Worm (Caenorhabditis elegans) whole organism, L3 larva: ENCODE data around the gene popl-5.

Experiments
- ama-1 ChIP-seq: fragments of 150-350 bp; optimal IDR thresholded peaks from 2 replicates; lab custom pipeline; 2018
- ceh-16 ChIP-seq: sonication (generic microtip); optimal IDR thresholded peaks from 2 replicates; lab custom pipeline; 2017; ENCODE audit warnings: missing biosample characterization, missing genetic modification characterization
- ceh-28 ChIP-seq: fragments of 150-350 bp; optimal IDR thresholded peaks from 2 replicates; lab custom pipeline; 2014; ENCODE audit warnings: missing biosample characterization, missing genetic modification reagents, missing genetic modification characterization
- ceh-9 ChIP-seq: sonication (generic microtip); optimal IDR thresholded peaks from 2 replicates; lab custom pipeline; 2018; ENCODE audit warnings: missing biosample characterization, missing genetic modification characterization
- egl-5 ChIP-seq: fragments of 150-350 bp; optimal IDR thresholded peaks from 2 replicates; lab custom pipeline; 2017; ENCODE audit warnings: missing biosample characterization, missing genetic modification reagents, missing genetic modification characterization, inconsistent platforms
- elt-1 ChIP-seq: fragments of 150-350 bp; optimal IDR thresholded peaks from 2 replicates; lab custom pipeline; 2014; ENCODE audit warnings: missing biosample characterization, missing genetic modification characterization
- elt-2 ChIP-seq: sonication (generic microtip); optimal IDR thresholded peaks from 2 replicates; lab custom pipeline; 2016; ENCODE audit warnings: missing genetic modification reagents, mild to moderate bottlenecking, missing genetic modification characterization, missing compliant biosample characterization
- elt-3 ChIP-seq, 3 experiments: fragments of 150-350 bp in 1 of 3; sonication (generic microtip) in 2 of 3; optimal IDR thresholded peaks; 2 replicates in 2 of 3; 4 replicates in 1 of 3; lab custom pipeline; 2014 to 2017; ENCODE audit warnings: missing biosample characterization in 3 of 3, missing genetic modification characterization in 3 of 3
- eor-1 ChIP-seq, 2 experiments: fragments of 150-350 bp; optimal IDR thresholded peaks; 2 replicates each; lab custom pipeline; 2014 to 2018; ENCODE audit warnings: missing biosample characterization in 2 of 2, missing genetic modification characterization in 2 of 2
- fkh-10 ChIP-seq: sonication (generic microtip); optimal IDR thresholded peaks from 2 replicates; lab custom pipeline; 2017; ENCODE audit warnings: missing biosample characterization, missing genetic modification reagents, missing genetic modification characterization
- fkh-2 ChIP-seq: fragments of 150-350 bp; optimal IDR thresholded peaks from 2 replicates; lab custom pipeline; 2014; ENCODE audit warnings: missing biosample characterization, missing genetic modification reagents, missing genetic modification characterization
- fos-1 ChIP-seq: fragments of 150-350 bp; optimal IDR thresholded peaks from 2 replicates; lab custom pipeline; 2014; ENCODE audit warnings: missing biosample characterization, missing genetic modification characterization
- hmg-11 ChIP-seq: sonication (generic microtip); optimal IDR thresholded peaks from 2 replicates; lab custom pipeline; 2016; ENCODE audit warnings: missing genetic modification characterization, missing compliant biosample characterization
- jun-1 ChIP-seq: fragments of 150-350 bp; optimal IDR thresholded peaks from 2 replicates; lab custom pipeline; 2014; ENCODE audit warnings: missing biosample characterization, missing genetic modification reagents, missing genetic modification characterization
- lin-15B ChIP-seq: fragments of 150-350 bp; optimal IDR thresholded peaks from 2 replicates; lab custom pipeline; 2014; ENCODE audit warnings: missing biosample characterization, missing genetic modification characterization
- mdl-1 ChIP-seq: fragments of 150-350 bp; optimal IDR thresholded peaks from 2 replicates; lab custom pipeline; 2014; ENCODE audit warnings: missing biosample characterization, missing genetic modification characterization
- mml-1 ChIP-seq: fragments of 150-350 bp; sonication (generic microtip); optimal IDR thresholded peaks from 3 replicates; lab custom pipeline; 2014; ENCODE audit warnings: missing biosample characterization, missing genetic modification characterization
- nfya-1 ChIP-seq: sonication (generic microtip); optimal IDR thresholded peaks from 2 replicates; lab custom pipeline; 2017; ENCODE audit warnings: missing genetic modification characterization, mild to moderate bottlenecking, missing compliant biosample characterization, antibody characterized with exemption, moderate library complexity; ENCODE audit not compliant: insufficient read depth
- nhr-11 ChIP-seq: fragments of 150-350 bp; optimal IDR thresholded peaks from 2 replicates; lab custom pipeline; 2014; ENCODE audit warnings: missing biosample characterization, missing genetic modification characterization
- nhr-23 ChIP-seq: fragments of 150-350 bp; optimal IDR thresholded peaks from 2 replicates; lab custom pipeline; 2014; ENCODE audit warnings: missing biosample characterization, missing genetic modification reagents, missing genetic modification characterization
- nhr-237 ChIP-seq: fragments of 150-350 bp; optimal IDR thresholded peaks from 2 replicates; lab custom pipeline; 2014; ENCODE audit warnings: missing biosample characterization, missing genetic modification characterization
- nhr-25 ChIP-seq: sonication (generic microtip); optimal IDR thresholded peaks from 2 replicates; lab custom pipeline; 2017; ENCODE audit warnings: missing biosample characterization, missing genetic modification characterization
- nhr-28 ChIP-seq: fragments of 150-350 bp; optimal IDR thresholded peaks from 2 replicates; lab custom pipeline; 2014; ENCODE audit warnings: missing biosample characterization, missing genetic modification characterization
- nhr-43 ChIP-seq: sonication (generic microtip); optimal IDR thresholded peaks from 2 replicates; lab custom pipeline; 2016; ENCODE audit warnings: mild to moderate bottlenecking, missing genetic modification characterization, missing compliant biosample characterization; ENCODE audit not compliant: poor library complexity, severe bottlenecking
- nhr-67 ChIP-seq: fragments of 150-350 bp; optimal IDR thresholded peaks from 2 replicates; lab custom pipeline; 2014; ENCODE audit warnings: missing biosample characterization, missing genetic modification characterization
- nhr-76 ChIP-seq: fragments of 150-350 bp; sonication (generic microtip); optimal IDR thresholded peaks from 5 replicates; lab custom pipeline; 2014; ENCODE audit warnings: missing biosample characterization, missing genetic modification characterization
- pha-4 ChIP-seq: fragments of 150-350 bp; optimal IDR thresholded peaks from 2 replicates; lab custom pipeline; 2014; ENCODE audit warnings: missing biosample characterization, missing genetic modification reagents, missing genetic modification characterization
- pqm-1 ChIP-seq: fragments of 150-350 bp; optimal IDR thresholded peaks from 2 replicates; lab custom pipeline; 2017; ENCODE audit warnings: missing biosample characterization, missing genetic modification characterization, inconsistent platforms
- sea-2 ChIP-seq: fragments of 150-350 bp; sonication (generic microtip); optimal IDR thresholded peaks from 4 replicates; lab custom pipeline; 2014; ENCODE audit warnings: missing biosample characterization, missing genetic modification reagents, missing genetic modification characterization
- skn-1 ChIP-seq: fragments of 150-350 bp; optimal IDR thresholded peaks from 2 replicates; lab custom pipeline; 2014; ENCODE audit warnings: missing biosample characterization, missing genetic modification characterization
- snpc-4 ChIP-seq: fragments of 150-350 bp; optimal IDR thresholded peaks from 2 replicates; lab custom pipeline; 2014; ENCODE audit warnings: missing biosample characterization, missing genetic modification characterization
- tbx-2 ChIP-seq: sonication (generic microtip); optimal IDR thresholded peaks from 2 replicates; lab custom pipeline; 2016; ENCODE audit warnings: mild to moderate bottlenecking, missing genetic modification characterization, missing compliant biosample characterization
- unc-39 ChIP-seq: sonication (generic microtip); optimal IDR thresholded peaks from 4 replicates; lab custom pipeline; 2017; ENCODE audit warnings: missing biosample characterization, missing genetic modification characterization
- unc-62 ChIP-seq: fragments of 150-350 bp; sonication (generic microtip); optimal IDR thresholded peaks from 4 replicates; lab custom pipeline; 2014; ENCODE audit warnings: missing biosample characterization, missing genetic modification reagents, missing genetic modification characterization
- ztf-11 ChIP-seq: fragments of 150-350 bp; optimal IDR thresholded peaks from 2 replicates; lab custom pipeline; 2014; ENCODE audit warnings: missing biosample characterization, missing genetic modification characterization
- ztf-4 ChIP-seq: fragments of 150-350 bp; optimal IDR thresholded peaks from 2 replicates; lab custom pipeline; 2014; ENCODE audit warnings: missing biosample characterization, missing genetic modification characterization

popl-5 gene

DNA sequence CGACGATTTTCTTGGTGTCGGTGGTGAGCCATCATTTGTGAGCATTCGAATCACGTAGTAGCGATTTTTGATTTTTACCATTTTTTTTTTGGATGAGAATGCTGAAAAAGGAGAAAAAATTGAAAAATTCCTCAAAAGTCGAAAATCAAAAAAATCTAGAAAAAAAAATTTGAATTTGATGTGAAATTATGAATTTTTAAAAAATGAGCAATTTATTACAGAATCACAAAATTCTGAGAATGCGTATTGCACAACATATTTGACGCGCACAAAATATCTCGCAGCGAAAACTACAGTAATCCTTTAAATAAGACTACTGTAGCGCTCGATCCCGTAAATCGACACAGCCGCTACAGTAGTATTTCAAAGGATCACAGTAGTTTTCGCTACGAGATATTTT lies at the start of gene popl-5:
Gene popl-5, minus strand, starts transcription at position 101 of the 400 bp plus-strand sequence.
- TF ChIP-seq mml-1 (tag; lab: Kevin White, UChicago), result no peak
- no peak for TF ChIP-seq snpc-4
- TF ChIP-seq unc-62 (GFP tag; lab: Kevin White, UChicago), result no peak

DNA sequence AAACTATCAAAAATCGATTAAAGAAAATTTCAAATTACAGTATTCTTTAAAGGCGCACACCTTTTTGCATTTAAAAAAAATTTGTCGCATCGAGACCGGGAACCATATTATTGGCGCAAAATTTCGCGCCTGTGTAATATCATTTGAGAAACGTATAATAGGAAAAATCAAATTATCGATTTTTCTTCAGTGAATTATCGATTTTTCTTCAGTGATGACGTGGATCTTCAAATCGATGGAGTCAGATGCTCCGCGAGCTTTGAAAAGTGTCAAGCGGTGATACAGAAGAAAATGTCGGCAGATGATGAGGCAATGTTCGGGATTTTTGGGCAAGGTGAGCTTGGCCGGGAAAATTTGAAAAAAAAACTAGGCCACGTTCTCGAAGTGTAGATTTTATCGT lies 48.3 kb upstream of the popl-5 start:
- TF ChIP-seq nhr-11 (tag; lab: Kevin White, UChicago) (no peak), pqm-1 (no peak), unc-39 (tag; lab: Kevin White, UChicago) (no peak), elt-2 (no peak), nhr-28 (tag; lab: Kevin White, UChicago) (no peak), elt-3 (tag; optimal IDR thresholded peaks at IDR 0.05; lab: Kevin White, UChicago) (no peak), nhr-237 (tag; lab: Kevin White, UChicago) (no peak), jun-1 (no peak), fkh-2 (tag; lab: Kevin White, UChicago) (no peak), ceh-16 (tag; lab: Kevin White, UChicago) (no peak), tbx-2 (tag; lab: Kevin White, UChicago) (no peak), ztf-4 (tag; lab: Kevin White, UChicago) (no peak), skn-1 (no peak), nhr-25 (no peak), mml-1 (tag; lab: Kevin White, UChicago) (no peak), fos-1 (no peak), ceh-28 (tag; lab: Kevin White, UChicago) (no peak), unc-62 (GFP tag; lab: Kevin White, UChicago) (no peak), mdl-1 (tag; lab: Kevin White, UChicago) (no peak), nhr-43 (tag; lab: Kevin White, UChicago) (no peak)

DNA sequence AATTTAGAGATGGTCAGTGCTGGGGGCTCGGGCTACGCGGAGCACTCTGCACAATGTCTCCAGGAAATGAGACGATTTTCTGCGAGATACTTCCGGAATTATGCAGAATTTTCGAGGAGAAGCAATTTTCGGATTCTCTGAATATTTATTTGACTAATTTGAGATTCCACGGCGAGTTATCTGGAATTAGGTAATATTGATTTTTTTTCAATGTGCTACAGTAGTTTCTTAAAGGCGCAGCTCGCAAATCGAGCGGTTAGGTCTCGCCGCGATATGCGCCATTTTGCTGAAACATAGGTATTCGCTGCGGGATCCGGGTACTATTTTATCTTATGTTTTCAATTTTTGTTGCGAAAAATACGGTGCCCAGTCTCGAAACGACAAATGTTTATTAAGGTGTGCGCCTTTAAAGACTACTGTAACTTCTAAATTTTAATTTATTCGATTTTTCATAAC lies 47.5 kb upstream of the popl-5 start, which contains the start of gene nrps-1:
Gene nrps-1, plus strand, starts transcription at position 51 of the 456 bp plus-strand sequence.
- no peak for TF ChIP-seq lin-15B (tag; lab: Kevin White, UChicago)
- no peak for TF ChIP-seq skn-1
- no peak for TF ChIP-seq nhr-67 (tag; lab: Kevin White, UChicago)
- no peak for TF ChIP-seq tbx-2 (tag; lab: Kevin White, UChicago)
- no peak for TF ChIP-seq ceh-9
- no peak for TF ChIP-seq hmg-11 (tag; lab: Kevin White, UChicago)
- TF ChIP-seq mdl-1 (tag; lab: Kevin White, UChicago), result no peak
- no peak for TF ChIP-seq eor-1 (tag; optimal IDR thresholded peaks at IDR 0.05; lab: Kevin White, UChicago)
- no peak for TF ChIP-seq fkh-10 (GFP tag; lab: Kevin White, UChicago)
- no peak for TF ChIP-seq ama-1
- TF ChIP-seq sea-2 (GFP tag; lab: Kevin White, UChicago), result no peak
- no peak for TF ChIP-seq elt-1
- TF ChIP-seq ztf-4 (tag; lab: Kevin White, UChicago), result no peak
- no peak for TF ChIP-seq nhr-76 (tag; lab: Kevin White, UChicago)
- no peak for TF ChIP-seq pha-4 (tag; lab: Kevin White, UChicago)
- TF ChIP-seq mml-1 (tag; lab: Kevin White, UChicago), result no peak
- no peak for TF ChIP-seq egl-5 (tag; lab: Kevin White, UChicago)
- TF ChIP-seq elt-3 (tag; optimal IDR thresholded peaks at IDR 0.05; lab: Kevin White, UChicago), result no peak
- no peak for TF ChIP-seq nhr-23
- no peak for TF ChIP-seq ztf-11 (tag; lab: Kevin White, UChicago)

DNA sequence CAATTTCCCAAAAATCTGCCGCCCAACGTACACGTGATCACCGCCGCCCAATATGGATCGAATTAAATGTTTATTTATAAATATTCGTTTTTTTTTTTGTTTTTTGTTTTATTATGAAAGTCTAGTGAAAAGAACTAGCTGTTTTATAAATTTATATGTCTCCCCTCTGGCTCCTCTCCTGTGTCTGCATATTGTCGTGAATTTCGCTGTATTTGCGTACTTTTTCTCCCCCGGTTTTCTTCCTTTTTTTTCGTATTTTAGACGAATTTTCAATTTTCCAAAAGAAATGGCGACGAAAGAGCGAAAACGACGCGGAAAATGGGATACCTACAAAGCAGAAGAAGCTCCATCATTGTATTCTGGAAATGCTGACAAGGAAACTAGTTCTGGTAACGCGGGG lies 39.3 kb upstream of the popl-5 start, which contains the start of gene xpb-1:
Gene xpb-1, plus strand, starts transcription at position 262 of the 400 bp plus-strand sequence.
- peak; percentile 7 for TF ChIP-seq nhr-23
- no peak for TF ChIP-seq unc-62 (GFP tag; lab: Kevin White, UChicago)
- no peak for TF ChIP-seq eor-1 (tag; optimal IDR thresholded peaks at IDR 0.05; lab: Kevin White, UChicago)
- peak; percentile 20 for TF ChIP-seq nfya-1 (tag; lab: Kevin White, UChicago)
- TF ChIP-seq pha-4 (tag; lab: Kevin White, UChicago), result peak; percentile 13
- TF ChIP-seq lin-15B (tag; lab: Kevin White, UChicago), result peak; percentile 44
- peak; percentile 29 for TF ChIP-seq hmg-11 (tag; lab: Kevin White, UChicago)
